Fruit fly (Drosophila melanogaster): ENCODE measurements around the gene by.

Gene by

DNA sequence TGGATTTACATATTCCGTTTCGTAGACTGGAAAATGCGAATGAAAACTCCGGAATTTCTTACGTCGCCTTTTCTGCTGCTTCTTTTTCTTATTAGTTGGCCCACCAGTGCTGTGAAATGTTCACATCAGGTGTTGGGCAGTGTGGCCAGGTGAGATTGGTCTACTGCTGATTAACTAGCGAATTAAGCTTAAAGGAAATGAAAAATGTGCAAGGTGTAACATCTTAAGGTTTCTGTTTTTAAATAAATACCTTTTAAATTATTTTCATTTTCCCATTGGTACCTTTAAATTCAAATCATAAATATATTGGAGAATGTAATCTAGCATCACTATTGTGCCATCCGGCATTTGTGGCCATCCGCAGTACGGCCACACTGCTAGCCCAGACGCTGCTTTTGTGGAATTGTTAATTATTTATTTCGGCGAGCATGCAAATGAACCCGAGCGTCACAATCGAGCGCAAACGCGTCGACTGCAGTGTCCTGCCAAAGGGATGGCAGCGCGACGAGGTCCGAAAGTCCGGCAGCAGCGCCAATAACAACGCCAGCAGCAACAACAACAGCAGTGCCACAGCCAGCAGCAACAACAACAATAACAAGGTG lies 26.7 kb upstream of the by start, which contains the start of the genes AP-1mu and MBD-like (continued):
- TF ChIP-seq CG4730 (GFP tag; IDR thresholded peaks at IDR 0.05) (peak; percentile 56), gsb (GFP tag; IDR thresholded peaks at IDR 0.05) (no peak), abd-A (tag; optimal IDR thresholded peaks at IDR 0.05) (no peak), ssp (GFP tag; IDR thresholded peaks at IDR 0.05) (peak; percentile 35; the same call in 1 of the 2 replicates), CG12071 (GFP tag; optimal IDR thresholded peaks at IDR 0.05) (no peak), danr (GFP tag; IDR thresholded peaks at IDR 0.05) (no peak), z (GFP tag; IDR thresholded peaks at IDR 0.05) (no peak), eve (GFP tag; optimal IDR thresholded peaks at IDR 0.05) (no peak), kah (GFP tag; optimal IDR thresholded peaks at IDR 0.05) (no peak), tup (GFP tag; optimal IDR thresholded peaks at IDR 0.05) (peak; percentile 58), Atf-2 (GFP tag; optimal IDR thresholded peaks at IDR 0.05) (peak; percentile 28), CG12769 (tag; optimal IDR thresholded peaks at IDR 0.05) (no peak), CG4617 (GFP tag; optimal IDR thresholded peaks at IDR 0.05; ENCODE audit: borderline replicate concordance) (peak; percentile 96), Poxn (GFP tag; IDR thresholded peaks at IDR 0.05) (no peak), odd (GFP tag; optimal IDR thresholded peaks at IDR 0.05) (no peak), CG11560 (tag; IDR thresholded peaks at IDR 0.05) (no peak), ara (GFP tag; IDR thresholded peaks at IDR 0.05) (no peak), CG14014 (GFP tag; IDR thresholded peaks at IDR 0.05) (0 out of 2 replicates have a peak, but pooled peaks have one; percentile 18), az2 (GFP tag; optimal IDR thresholded peaks at IDR 0.05) (peak; percentile 60), Dp (GFP tag; optimal IDR thresholded peaks at IDR 0.05) (peak; percentile 28), CG4328 (GFP tag; optimal IDR thresholded peaks at IDR 0.05) (peak; percentile 21), shn (GFP tag; optimal IDR thresholded peaks at IDR 0.05) (peak; percentile 47), Doc2 (GFP tag; IDR thresholded peaks at IDR 0.05) (no peak), tio (GFP tag; optimal IDR thresholded peaks at IDR 0.05) (no peak), twi (tag; optimal IDR thresholded peaks at IDR 0.05) (peak; percentile 46), gem (tag; optimal IDR thresholded peaks at IDR 0.05) (no peak), CG2889 (GFP tag; IDR thresholded peaks at IDR 0.05) (0 out of 3 replicates have a peak, but pooled peaks have one; percentile 52), HLH54F (GFP tag; optimal IDR thresholded peaks at IDR 0.05) (peak; percentile 80), CG8359 (GFP tag; optimal IDR thresholded peaks at IDR 0.05; ENCODE audit: borderline replicate concordance) (peak; percentile 35), CG7556 (GFP tag; optimal IDR thresholded peaks at IDR 0.05) (peak; percentile 46), Ptx1 (GFP tag; IDR thresholded peaks at IDR 0.05) (peak; percentile 83), croc (GFP tag; conservative IDR thresholded peaks at IDR 0.05) (peak; percentile 25; the same call in 1 of the 3 replicates), ato (GFP tag; IDR thresholded peaks at IDR 0.05; ENCODE audit: partially characterized antibody) (no peak), toy (GFP tag; IDR thresholded peaks at IDR 0.05) (0 out of 2 replicates have a peak, but pooled peaks have one; percentile 52), Gug (GFP tag; IDR thresholded peaks at IDR 0.05) (peak; percentile 61; the same call in 3 of the 4 replicates), CG12391 (tag; optimal IDR thresholded peaks at IDR 0.05) (peak; percentile 79), CG34422 (GFP tag; IDR thresholded peaks at IDR 0.05) (peak; percentile 59; the same call in 1 of the 3 replicates), CG1024 (GFP tag; IDR thresholded peaks at IDR 0.05) (no peak), CG2875 (GFP tag; optimal IDR thresholded peaks at IDR 0.05) (no peak), zen (tag; optimal IDR thresholded peaks at IDR 0.05) (peak; percentile 46), zfh1 (GFP tag; IDR thresholded peaks at IDR 0.05) (peak; percentile 49; the same call in 2 of the 3 replicates), Bgb (GFP tag; IDR thresholded peaks at IDR 0.05; ENCODE audit: partially characterized antibody) (no peak), MTF-1 (GFP tag; optimal IDR thresholded peaks at IDR 0.05; ENCODE audit: borderline replicate concordance) (no peak), Lim3 (GFP tag; IDR thresholded peaks at IDR 0.05) (no peak), fu2 (GFP tag; optimal IDR thresholded peaks at IDR 0.05) (peak; percentile 50), Ada2b (GFP tag; IDR thresholded peaks at IDR 0.05) (0 out of 2 replicates have a peak, but pooled peaks have one; percentile 18), Side (GFP tag; optimal IDR thresholded peaks at IDR 0.05) (peak; percentile 39), CG17359 (tag; optimal IDR thresholded peaks at IDR 0.05) (peak; percentile 36), CG8944 (GFP tag; optimal IDR thresholded peaks at IDR 0.05) (peak; percentile 63), CG4854 (GFP tag; optimal IDR thresholded peaks at IDR 0.05) (peak; percentile 58)
